Fruit fly (Drosophila melanogaster) S2 (cell line): ENCODE results near the gene CG4477.

ENCODE experiments used
- CG8478 ChIP-seq: fragments of >200 bp; optimal IDR thresholded peaks from 2 replicates; lab custom pipeline; 2018
- CTCF ChIP-seq, 2 experiments: fragments of >200 bp; optimal IDR thresholded peaks; 2 replicates each; lab custom pipeline; 2018

DNA sequence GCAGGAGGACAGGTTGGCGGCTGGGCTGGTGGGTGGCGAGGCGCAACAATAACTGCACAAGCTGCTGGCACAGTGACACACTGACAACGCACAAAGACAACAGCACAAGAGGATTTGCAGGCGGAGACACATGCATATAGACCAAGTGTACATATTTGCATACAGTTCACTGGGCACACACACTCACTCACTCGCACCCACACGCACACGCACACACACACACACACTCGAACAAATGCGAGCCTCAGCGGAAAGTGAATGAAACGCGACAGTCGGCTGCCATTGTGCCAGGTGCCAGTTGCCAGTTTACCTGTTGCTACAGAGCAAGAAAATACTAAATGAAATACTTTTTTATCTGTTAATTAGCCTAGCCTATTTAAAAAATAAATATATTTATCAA is 5.1 kb downstream of the CG4477 start:
- no peak for TF ChIP-seq CTCF (optimal IDR thresholded peaks at IDR 0.05; lab: Kevin White, UChicago)
- no peak for TF ChIP-seq CG8478 (lab: Kevin White, UChicago)
